Worm (Caenorhabditis elegans): Measurements from ENCODE around the gene R02D5.6.

The R02D5.6 gene

ce11 chrV:14510746-14511145, 7.2 kb downstream of the R02D5.6 start, which contains the start of gene R02D5.9:
R02D5.9 (minus strand) TSS chrV:14511123.
- TF ChIP-seq unc-39 (tag; optimal IDR thresholded peaks at IDR 0.05): no peak
- no peak for TF ChIP-seq ham-2 (GFP tag; optimal IDR thresholded peaks at IDR 0.05)
- TF ChIP-seq nhr-237 (tag; optimal IDR thresholded peaks at IDR 0.05): no peak
- TF ChIP-seq sem-2 (GFP tag; optimal IDR thresholded peaks at IDR 0.05): no peak
- TF ChIP-seq nhr-2 (tag; optimal IDR thresholded peaks at IDR 0.05): no peak
- TF ChIP-seq mab-5 (tag; optimal IDR thresholded peaks at IDR 0.05): no peak
- TF ChIP-seq unc-62 (GFP tag; optimal IDR thresholded peaks at IDR 0.05): no peak
- TF ChIP-seq blmp-1 (tag; optimal IDR thresholded peaks at IDR 0.05): no peak
- TF ChIP-seq nhr-76 (tag; optimal IDR thresholded peaks at IDR 0.05): no peak

- TF ChIP-seq nhr-76 (tag; optimal IDR thresholded peaks at IDR 0.05) (no peak), unc-62 (GFP tag; optimal IDR thresholded peaks at IDR 0.05) (no peak), hlh-1 (tag; optimal IDR thresholded peaks at IDR 0.05) (no peak), mep-1 (tag; optimal IDR thresholded peaks at IDR 0.05) (no peak), flh-1 (GFP tag; optimal IDR thresholded peaks at IDR 0.05) (no peak), lin-32 (GFP tag; optimal IDR thresholded peaks at IDR 0.05) (no peak), tbx-8 (GFP tag; optimal IDR thresholded peaks at IDR 0.05) (no peak), ces-1 (GFP tag; optimal IDR thresholded peaks at IDR 0.05) (no peak), ceh-39 (tag; optimal IDR thresholded peaks at IDR 0.05) (no peak), ztf-11 (tag; optimal IDR thresholded peaks at IDR 0.05) (no peak), nhr-237 (tag; optimal IDR thresholded peaks at IDR 0.05) (no peak), M03D4.4 (tag; optimal IDR thresholded peaks at IDR 0.05) (no peak)
Measured at ce11 chrV:14508556-14508955, 9.4 kb downstream of the R02D5.6 start.

- TF ChIP-seq nhr-237 (tag; optimal IDR thresholded peaks at IDR 0.05) (no peak), bed-3 (GFP tag; optimal IDR thresholded peaks at IDR 0.05) (no peak), snpc-4 (tag; optimal IDR thresholded peaks at IDR 0.05) (no peak), lsy-2 (tag; optimal IDR thresholded peaks at IDR 0.05) (no peak), sptf-1 (tag; optimal IDR thresholded peaks at IDR 0.05) (no peak), ham-2 (GFP tag; optimal IDR thresholded peaks at IDR 0.05) (peak; percentile 71), mep-1 (tag; optimal IDR thresholded peaks at IDR 0.05) (no peak), mab-5 (tag; optimal IDR thresholded peaks at IDR 0.05) (no peak), nhr-2 (tag; optimal IDR thresholded peaks at IDR 0.05) (peak; percentile 2), lin-32 (GFP tag; optimal IDR thresholded peaks at IDR 0.05) (no peak), ces-1 (GFP tag; optimal IDR thresholded peaks at IDR 0.05) (peak; percentile 25), ceh-83 (GFP tag; optimal IDR thresholded peaks at IDR 0.05) (no peak), blmp-1 (tag; optimal IDR thresholded peaks at IDR 0.05) (peak; percentile 95), elt-1 (tag; optimal IDR thresholded peaks at IDR 0.05; ENCODE audit: borderline replicate concordance, insufficient read depth) (peak; percentile 19), flh-1 (GFP tag; optimal IDR thresholded peaks at IDR 0.05) (no peak), ztf-11 (tag; optimal IDR thresholded peaks at IDR 0.05) (no peak), tbx-8 (GFP tag; optimal IDR thresholded peaks at IDR 0.05) (no peak), lin-13 (tag; optimal IDR thresholded peaks at IDR 0.05) (no peak), sem-2 (GFP tag; optimal IDR thresholded peaks at IDR 0.05) (no peak), drap-1 (GFP tag; optimal IDR thresholded peaks at IDR 0.05) (peak; percentile 56), hlh-1 (tag; optimal IDR thresholded peaks at IDR 0.05) (no peak), nhr-28 (tag; optimal IDR thresholded peaks at IDR 0.05) (no peak), cnd-1 (tag; optimal IDR thresholded peaks at IDR 0.05) (peak; percentile 34)
Measured at ce11 chrV:14508005-14508521, 9.8 kb downstream of the R02D5.6 start, which contains the start of gene R02D5.1. R02D5.1 (plus strand) TSS chrV:14508249.

- no peak for TF ChIP-seq unc-120 (tag; optimal IDR thresholded peaks at IDR 0.05; ENCODE audit: poor library complexity, severe bottlenecking)
- TF ChIP-seq drap-1 (GFP tag; optimal IDR thresholded peaks at IDR 0.05): peak; percentile 66
- peak; percentile 99 for TF ChIP-seq elt-1 (tag; optimal IDR thresholded peaks at IDR 0.05; ENCODE audit: borderline replicate concordance, insufficient read depth)
- TF ChIP-seq sem-2 (GFP tag; optimal IDR thresholded peaks at IDR 0.05): no peak
- TF ChIP-seq tbx-8 (GFP tag; optimal IDR thresholded peaks at IDR 0.05): no peak
- TF ChIP-seq ces-1 (GFP tag; optimal IDR thresholded peaks at IDR 0.05): peak; percentile 58
- peak; percentile 57 for TF ChIP-seq ham-2 (GFP tag; optimal IDR thresholded peaks at IDR 0.05)
- TF ChIP-seq ceh-43 (GFP tag; optimal IDR thresholded peaks at IDR 0.05): no peak
- no peak for TF ChIP-seq flh-1 (GFP tag; optimal IDR thresholded peaks at IDR 0.05)
- peak; percentile 46 for TF ChIP-seq ztf-11 (tag; optimal IDR thresholded peaks at IDR 0.05)
- TF ChIP-seq lsy-2 (tag; optimal IDR thresholded peaks at IDR 0.05): no peak
- TF ChIP-seq mls-2 (tag; optimal IDR thresholded peaks at IDR 0.05): no peak
- no peak for TF ChIP-seq lin-32 (GFP tag; optimal IDR thresholded peaks at IDR 0.05)
- no peak for TF ChIP-seq mab-5 (tag; optimal IDR thresholded peaks at IDR 0.05)
- peak; percentile 68 for TF ChIP-seq unc-62 (GFP tag; optimal IDR thresholded peaks at IDR 0.05)
- no peak for TF ChIP-seq elt-3 (tag; optimal IDR thresholded peaks at IDR 0.05)
- TF ChIP-seq blmp-1 (tag; optimal IDR thresholded peaks at IDR 0.05): no peak
- no peak for TF ChIP-seq ceh-83 (GFP tag; optimal IDR thresholded peaks at IDR 0.05)
- TF ChIP-seq nhr-2 (tag; optimal IDR thresholded peaks at IDR 0.05): peak; percentile 53
- TF ChIP-seq nhr-237 (tag; optimal IDR thresholded peaks at IDR 0.05): no peak
Measured at ce11 chrV:14506713-14507675, 10.9 kb downstream of the R02D5.6 start.
